Worm (Caenorhabditis elegans) whole organism, mixed stage, embryonic: ENCODE measurements around the gene F49F1.5.

Source experiments
- elt-1 ChIP-seq: sonication (generic microtip); optimal IDR thresholded peaks from 2 replicates; lab custom pipeline; 2017; ENCODE audit warnings: missing genetic modification characterization, mild to moderate bottlenecking, missing compliant biosample characterization, antibody characterized with exemption, moderate library complexity, borderline replicate concordance; ENCODE audit not compliant: insufficient read depth
- nhr-12 ChIP-seq: fragments of 150-350 bp; optimal IDR thresholded peaks from 2 replicates; lab custom pipeline; 2014; ENCODE audit warnings: missing biosample characterization, missing genetic modification characterization
- nhr-2 ChIP-seq: fragments of 150-350 bp; optimal IDR thresholded peaks from 2 replicates; lab custom pipeline; 2014; ENCODE audit warnings: missing biosample characterization, missing genetic modification characterization
- nhr-76 ChIP-seq: sonication (generic microtip); optimal IDR thresholded peaks from 2 replicates; lab custom pipeline; 2017; ENCODE audit warnings: missing biosample characterization, missing genetic modification characterization
- pha-4 ChIP-seq: fragments of 150-350 bp; optimal IDR thresholded peaks from 2 replicates; lab custom pipeline; 2018; ENCODE audit warnings: missing biosample characterization, missing genetic modification reagents, missing genetic modification characterization
- snpc-4 ChIP-seq: fragments of 150-350 bp; optimal IDR thresholded peaks from 2 replicates; lab custom pipeline; 2014; ENCODE audit warnings: missing biosample characterization, missing genetic modification characterization

DNA sequence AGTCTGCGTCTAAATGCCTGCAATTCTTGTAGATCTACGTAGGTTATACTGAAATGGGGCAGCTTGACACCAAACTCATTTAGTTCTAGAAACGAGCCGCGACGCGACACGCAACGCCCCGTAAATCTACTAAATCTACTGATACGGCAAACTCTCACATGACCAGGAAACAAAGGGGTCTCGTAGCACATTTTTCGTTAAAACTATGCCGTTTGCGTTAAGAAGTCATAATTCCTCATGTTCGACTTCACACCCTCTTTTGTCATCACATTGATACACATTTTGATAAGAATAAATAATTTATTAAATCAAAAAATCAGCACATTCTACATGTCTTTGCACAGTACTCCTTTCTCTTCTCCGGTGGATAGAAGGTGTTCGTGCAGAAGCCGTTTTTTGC lies 840 bp upstream of the F49F1.5 start:
- TF ChIP-seq nhr-76 (no peak), snpc-4 (tag; lab: Kevin White, UChicago) (no peak), elt-1 (tag; lab: Kevin White, UChicago) (no peak), pha-4 (tag; lab: Kevin White, UChicago) (no peak), nhr-12 (tag; lab: Kevin White, UChicago) (no peak), nhr-2 (tag; lab: Kevin White, UChicago) (no peak)
